Fruit fly (Drosophila melanogaster): ENCODE results near the gene aln.
A peak's percentile ranks its signal among the peaks of the same experiment; 100 is the strongest.

aln gene

dm6 chr3L:959869-960378, 33.9 kb upstream of the aln start:
- TF ChIP-seq Dif (GFP tag; optimal IDR thresholded peaks at IDR 0.05; ENCODE audit: partially characterized antibody) = peak; percentile 9
- TF ChIP-seq jim (GFP tag; optimal IDR thresholded peaks at IDR 0.05) = no peak

- TF ChIP-seq rgr (GFP tag; optimal IDR thresholded peaks at IDR 0.05) = no peak
- no peak for TF ChIP-seq CG32264 (GFP tag; optimal IDR thresholded peaks at IDR 0.05)
Observed at dm6 chr3L:960557-960956, 33.2 kb upstream of the aln start.

dm6 chr3L:964022-964421, 29.8 kb upstream of the aln start:
- peak in 1 of 2 experiments; percentile 20 for TF ChIP-seq foxo (GFP tag; optimal IDR thresholded peaks at IDR 0.05)
- no peak for TF ChIP-seq Hr83 (GFP tag; optimal IDR thresholded peaks at IDR 0.05; ENCODE audit: poor library complexity, severe bottlenecking)

dm6 chr3L:967822-968576, 25.8 kb upstream of the aln start:
- no peak for TF ChIP-seq GATAd (GFP tag; optimal IDR thresholded peaks at IDR 0.05)
- TF ChIP-seq OdsH (GFP tag; optimal IDR thresholded peaks at IDR 0.05) = peak; percentile 52
- TF ChIP-seq psq (GFP tag; optimal IDR thresholded peaks at IDR 0.05) = no peak
- TF ChIP-seq sv (GFP tag; optimal IDR thresholded peaks at IDR 0.05) = no peak
- no peak for TF ChIP-seq ey (GFP tag; optimal IDR thresholded peaks at IDR 0.05)
- peak; percentile 40 for TF ChIP-seq rgr (GFP tag; optimal IDR thresholded peaks at IDR 0.05)
- TF ChIP-seq dl (GFP tag; optimal IDR thresholded peaks at IDR 0.05; ENCODE audit: insufficient read depth in 1 of 2, partially characterized antibody in 2 of 2) = no peak
- TF ChIP-seq Dif (GFP tag; optimal IDR thresholded peaks at IDR 0.05; ENCODE audit: partially characterized antibody) = peak; percentile 20
- no peak for TF ChIP-seq br (GFP tag; optimal IDR thresholded peaks at IDR 0.05)
- no peak for TF ChIP-seq Mio (GFP tag; optimal IDR thresholded peaks at IDR 0.05)
- TF ChIP-seq CG32264 (GFP tag; optimal IDR thresholded peaks at IDR 0.05) = no peak
- peak; percentile 87 for TF ChIP-seq N (GFP tag; optimal IDR thresholded peaks at IDR 0.05)
- TF ChIP-seq Hr83 (GFP tag; optimal IDR thresholded peaks at IDR 0.05; ENCODE audit: poor library complexity, severe bottlenecking) = peak; percentile 95
- TF ChIP-seq jim (GFP tag; optimal IDR thresholded peaks at IDR 0.05) = peak; percentile 39
- peak; percentile 78 for TF ChIP-seq Dfd (GFP tag; optimal IDR thresholded peaks at IDR 0.05)
- no peak for TF ChIP-seq Sp1 (GFP tag; optimal IDR thresholded peaks at IDR 0.05)
- TF ChIP-seq CrebA (GFP tag; optimal IDR thresholded peaks at IDR 0.05; ENCODE audit: borderline replicate concordance) = no peak
- no peak for TF ChIP-seq fru (GFP tag; optimal IDR thresholded peaks at IDR 0.05)
- no peak for TF ChIP-seq brk (GFP tag; optimal IDR thresholded peaks at IDR 0.05)
- TF ChIP-seq tai (GFP tag; optimal IDR thresholded peaks at IDR 0.05) = no peak
- TF ChIP-seq dmrt93B (GFP tag; optimal IDR thresholded peaks at IDR 0.05) = no peak
- TF ChIP-seq sage (GFP tag; optimal IDR thresholded peaks at IDR 0.05) = no peak
- TF ChIP-seq Vsx2 (GFP tag; optimal IDR thresholded peaks at IDR 0.05; ENCODE audit: partially characterized antibody) = peak; percentile 70
- no peak for TF ChIP-seq woc (GFP tag; optimal IDR thresholded peaks at IDR 0.05)
- TF ChIP-seq pan (optimal IDR thresholded peaks at IDR 0.05) = no peak
- no peak for TF ChIP-seq usp (GFP tag; optimal IDR thresholded peaks at IDR 0.05)
- no peak for TF ChIP-seq Abd-B (GFP tag; optimal IDR thresholded peaks at IDR 0.05)
- peak; percentile 91 for TF ChIP-seq Myc (optimal IDR thresholded peaks at IDR 0.05)
- TF ChIP-seq dsf (GFP tag; optimal IDR thresholded peaks at IDR 0.05; ENCODE audit: borderline replicate concordance) = no peak
- peak; percentile 70 for TF ChIP-seq h (GFP tag; optimal IDR thresholded peaks at IDR 0.05)
- no peak for TF ChIP-seq Jra (GFP tag; optimal IDR thresholded peaks at IDR 0.05)
- no peak for TF ChIP-seq foxo (GFP tag; optimal IDR thresholded peaks at IDR 0.05)

- TF ChIP-seq Rel (GFP tag; optimal IDR thresholded peaks at IDR 0.05) (no peak), Rel (tag; optimal IDR thresholded peaks at IDR 0.05) (no peak), CrebA (GFP tag; optimal IDR thresholded peaks at IDR 0.05; ENCODE audit: borderline replicate concordance) (no peak), h (GFP tag; optimal IDR thresholded peaks at IDR 0.05) (no peak), foxo (GFP tag; optimal IDR thresholded peaks at IDR 0.05) (no peak), Hr78 (GFP tag; optimal IDR thresholded peaks at IDR 0.05) (no peak), jim (GFP tag; optimal IDR thresholded peaks at IDR 0.05) (no peak), ey (GFP tag; optimal IDR thresholded peaks at IDR 0.05) (no peak), psq (GFP tag; optimal IDR thresholded peaks at IDR 0.05) (no peak), Mio (GFP tag; optimal IDR thresholded peaks at IDR 0.05) (no peak), dl (GFP tag; optimal IDR thresholded peaks at IDR 0.05; ENCODE audit: insufficient read depth in 1 of 2, partially characterized antibody in 2 of 2) (no peak), sv (GFP tag; optimal IDR thresholded peaks at IDR 0.05) (no peak), woc (GFP tag; optimal IDR thresholded peaks at IDR 0.05) (no peak), dsf (GFP tag; optimal IDR thresholded peaks at IDR 0.05; ENCODE audit: borderline replicate concordance) (no peak), fru (GFP tag; optimal IDR thresholded peaks at IDR 0.05) (no peak), dmrt93B (GFP tag; optimal IDR thresholded peaks at IDR 0.05) (no peak), Vsx2 (GFP tag; optimal IDR thresholded peaks at IDR 0.05; ENCODE audit: partially characterized antibody) (no peak), GATAd (GFP tag; optimal IDR thresholded peaks at IDR 0.05) (no peak)
Observed at dm6 chr3L:995685-996084, 1.9 kb downstream of the aln start.

Measured in whole organism, wandering third instar larva.